Worm (Caenorhabditis elegans) whole organism, L3 larva: Measurements from ENCODE around the gene dpy-8.

Experiments used
- aly-2 ChIP-seq: fragments of 150-350 bp; optimal IDR thresholded peaks from 2 replicates; lab custom pipeline; 2014; ENCODE audit warnings: missing biosample characterization, missing genetic modification characterization
- ama-1 ChIP-seq: fragments of 150-350 bp; optimal IDR thresholded peaks from 2 replicates; lab custom pipeline; 2018
- ceh-16 ChIP-seq: sonication (generic microtip); optimal IDR thresholded peaks from 2 replicates; lab custom pipeline; 2017; ENCODE audit warnings: missing biosample characterization, missing genetic modification characterization
- ceh-28 ChIP-seq: fragments of 150-350 bp; optimal IDR thresholded peaks from 2 replicates; lab custom pipeline; 2014; ENCODE audit warnings: missing biosample characterization, missing genetic modification reagents, missing genetic modification characterization
- ceh-82 ChIP-seq: fragments of 150-350 bp; optimal IDR thresholded peaks from 2 replicates; lab custom pipeline; 2014; ENCODE audit warnings: missing biosample characterization, missing genetic modification characterization
- daf-12 ChIP-seq: fragments of 150-350 bp; optimal IDR thresholded peaks from 2 replicates; lab custom pipeline; 2014; ENCODE audit warnings: missing biosample characterization, missing genetic modification reagents, missing genetic modification characterization
- egl-27 ChIP-seq: sonication (generic microtip); optimal IDR thresholded peaks from 4 replicates; lab custom pipeline; 2017; ENCODE audit warnings: missing biosample characterization, missing genetic modification reagents, missing genetic modification characterization
- elt-1 ChIP-seq: fragments of 150-350 bp; optimal IDR thresholded peaks from 2 replicates; lab custom pipeline; 2014; ENCODE audit warnings: missing biosample characterization, missing genetic modification characterization
- elt-2 ChIP-seq: sonication (generic microtip); optimal IDR thresholded peaks from 2 replicates; lab custom pipeline; 2016; ENCODE audit warnings: missing genetic modification reagents, mild to moderate bottlenecking, missing genetic modification characterization, missing compliant biosample characterization
- eor-1 ChIP-seq, 2 experiments: fragments of 150-350 bp; optimal IDR thresholded peaks; 2 replicates each; lab custom pipeline; 2014 to 2018; ENCODE audit warnings: missing biosample characterization in 2 of 2, missing genetic modification characterization in 2 of 2
- fkh-10 ChIP-seq: sonication (generic microtip); optimal IDR thresholded peaks from 2 replicates; lab custom pipeline; 2017; ENCODE audit warnings: missing biosample characterization, missing genetic modification reagents, missing genetic modification characterization
- fkh-2 ChIP-seq: fragments of 150-350 bp; optimal IDR thresholded peaks from 2 replicates; lab custom pipeline; 2014; ENCODE audit warnings: missing biosample characterization, missing genetic modification reagents, missing genetic modification characterization
- fos-1 ChIP-seq: fragments of 150-350 bp; optimal IDR thresholded peaks from 2 replicates; lab custom pipeline; 2014; ENCODE audit warnings: missing biosample characterization, missing genetic modification characterization
- hmg-11 ChIP-seq: sonication (generic microtip); optimal IDR thresholded peaks from 2 replicates; lab custom pipeline; 2016; ENCODE audit warnings: missing genetic modification characterization, missing compliant biosample characterization
- jun-1 ChIP-seq: fragments of 150-350 bp; optimal IDR thresholded peaks from 2 replicates; lab custom pipeline; 2014; ENCODE audit warnings: missing biosample characterization, missing genetic modification reagents, missing genetic modification characterization
- lin-15B ChIP-seq: fragments of 150-350 bp; optimal IDR thresholded peaks from 2 replicates; lab custom pipeline; 2014; ENCODE audit warnings: missing biosample characterization, missing genetic modification characterization
- lin-39 ChIP-seq: fragments of 150-350 bp; optimal IDR thresholded peaks from 2 replicates; lab custom pipeline; 2018; ENCODE audit warnings: missing biosample characterization, missing genetic modification reagents, missing genetic modification characterization
- lsy-12 ChIP-seq: sonication (generic microtip); optimal IDR thresholded peaks from 2 replicates; lab custom pipeline; 2016; ENCODE audit warnings: mild to moderate bottlenecking, missing genetic modification characterization, missing compliant biosample characterization
- mdl-1 ChIP-seq: fragments of 150-350 bp; optimal IDR thresholded peaks from 2 replicates; lab custom pipeline; 2014; ENCODE audit warnings: missing biosample characterization, missing genetic modification characterization
- nfya-1 ChIP-seq: sonication (generic microtip); optimal IDR thresholded peaks from 2 replicates; lab custom pipeline; 2017; ENCODE audit warnings: missing genetic modification characterization, mild to moderate bottlenecking, missing compliant biosample characterization, antibody characterized with exemption, moderate library complexity; ENCODE audit not compliant: insufficient read depth
- nhr-11 ChIP-seq: fragments of 150-350 bp; optimal IDR thresholded peaks from 2 replicates; lab custom pipeline; 2014; ENCODE audit warnings: missing biosample characterization, missing genetic modification characterization
- nhr-23 ChIP-seq: fragments of 150-350 bp; optimal IDR thresholded peaks from 2 replicates; lab custom pipeline; 2014; ENCODE audit warnings: missing biosample characterization, missing genetic modification reagents, missing genetic modification characterization
- nhr-237 ChIP-seq: fragments of 150-350 bp; optimal IDR thresholded peaks from 2 replicates; lab custom pipeline; 2014; ENCODE audit warnings: missing biosample characterization, missing genetic modification characterization
- nhr-25 ChIP-seq: sonication (generic microtip); optimal IDR thresholded peaks from 2 replicates; lab custom pipeline; 2017; ENCODE audit warnings: missing biosample characterization, missing genetic modification characterization
- nhr-28 ChIP-seq: fragments of 150-350 bp; optimal IDR thresholded peaks from 2 replicates; lab custom pipeline; 2014; ENCODE audit warnings: missing biosample characterization, missing genetic modification characterization
- nhr-43 ChIP-seq: sonication (generic microtip); optimal IDR thresholded peaks from 2 replicates; lab custom pipeline; 2016; ENCODE audit warnings: mild to moderate bottlenecking, missing genetic modification characterization, missing compliant biosample characterization; ENCODE audit not compliant: poor library complexity, severe bottlenecking
- nhr-67 ChIP-seq: fragments of 150-350 bp; optimal IDR thresholded peaks from 2 replicates; lab custom pipeline; 2014; ENCODE audit warnings: missing biosample characterization, missing genetic modification characterization
- nhr-76 ChIP-seq: fragments of 150-350 bp; sonication (generic microtip); optimal IDR thresholded peaks from 5 replicates; lab custom pipeline; 2014; ENCODE audit warnings: missing biosample characterization, missing genetic modification characterization
- pha-4 ChIP-seq: fragments of 150-350 bp; optimal IDR thresholded peaks from 2 replicates; lab custom pipeline; 2014; ENCODE audit warnings: missing biosample characterization, missing genetic modification reagents, missing genetic modification characterization
- pqm-1 ChIP-seq: fragments of 150-350 bp; optimal IDR thresholded peaks from 2 replicates; lab custom pipeline; 2017; ENCODE audit warnings: missing biosample characterization, missing genetic modification characterization, inconsistent platforms
- sea-2 ChIP-seq: fragments of 150-350 bp; sonication (generic microtip); optimal IDR thresholded peaks from 4 replicates; lab custom pipeline; 2014; ENCODE audit warnings: missing biosample characterization, missing genetic modification reagents, missing genetic modification characterization
- skn-1 ChIP-seq: fragments of 150-350 bp; optimal IDR thresholded peaks from 2 replicates; lab custom pipeline; 2014; ENCODE audit warnings: missing biosample characterization, missing genetic modification characterization
- tbx-2 ChIP-seq: sonication (generic microtip); optimal IDR thresholded peaks from 2 replicates; lab custom pipeline; 2016; ENCODE audit warnings: mild to moderate bottlenecking, missing genetic modification characterization, missing compliant biosample characterization
- unc-39 ChIP-seq: sonication (generic microtip); optimal IDR thresholded peaks from 4 replicates; lab custom pipeline; 2017; ENCODE audit warnings: missing biosample characterization, missing genetic modification characterization
- unc-62 ChIP-seq: fragments of 150-350 bp; sonication (generic microtip); optimal IDR thresholded peaks from 4 replicates; lab custom pipeline; 2014; ENCODE audit warnings: missing biosample characterization, missing genetic modification reagents, missing genetic modification characterization
- ztf-11 ChIP-seq: fragments of 150-350 bp; optimal IDR thresholded peaks from 2 replicates; lab custom pipeline; 2014; ENCODE audit warnings: missing biosample characterization, missing genetic modification characterization

dpy-8 gene

DNA sequence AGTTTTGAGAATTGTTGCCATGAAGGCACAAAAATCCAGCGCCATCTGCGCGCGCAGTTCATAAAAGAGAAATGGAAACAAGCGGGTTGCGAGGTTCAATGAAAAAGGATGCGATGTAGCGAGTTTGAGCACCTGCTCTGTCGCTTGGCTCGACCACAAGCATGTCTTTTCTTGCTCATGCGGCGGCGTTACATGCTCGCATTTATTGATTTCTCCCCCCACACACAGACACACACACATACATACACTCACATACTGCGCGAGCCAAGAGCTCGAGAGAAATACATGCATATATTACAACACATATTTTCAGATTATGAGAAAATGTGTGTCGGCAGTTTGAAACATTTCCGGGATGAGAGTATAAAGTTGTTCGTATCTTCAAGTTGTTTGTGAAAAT, 28.5 kb downstream of the dpy-8 start:
- peak; percentile 61 for TF ChIP-seq hmg-11 (tag; lab: Kevin White, UChicago)
- no peak for TF ChIP-seq egl-27
- TF ChIP-seq nhr-67 (tag; lab: Kevin White, UChicago), result no peak
- no peak for TF ChIP-seq fkh-10 (GFP tag; lab: Kevin White, UChicago)
- no peak for TF ChIP-seq ceh-28 (tag; lab: Kevin White, UChicago)
- TF ChIP-seq nhr-11, result no peak
- peak; percentile 67 for TF ChIP-seq sea-2 (GFP tag; lab: Kevin White, UChicago)
- peak; percentile 52 for TF ChIP-seq nfya-1 (tag; lab: Kevin White, UChicago)
- no peak for TF ChIP-seq nhr-25 (tag; lab: Kevin White, UChicago)
- no peak for TF ChIP-seq tbx-2 (tag; lab: Kevin White, UChicago)
- TF ChIP-seq nhr-76 (tag; lab: Kevin White, UChicago), result no peak
- TF ChIP-seq lin-39 (tag; lab: Kevin White, UChicago), result peak; percentile 66
- no peak for TF ChIP-seq eor-1 (tag; optimal IDR thresholded peaks at IDR 0.05; lab: Kevin White, UChicago)
- TF ChIP-seq lin-15B (tag; lab: Kevin White, UChicago), result no peak
- TF ChIP-seq ama-1 (lab: Kevin White, UChicago), result peak; percentile 20
- no peak for TF ChIP-seq mdl-1 (tag; lab: Kevin White, UChicago)
- no peak for TF ChIP-seq nhr-237 (tag; lab: Kevin White, UChicago)
- no peak for TF ChIP-seq daf-12
- TF ChIP-seq jun-1 (tag; lab: Kevin White, UChicago), result no peak
- peak; percentile 5 for TF ChIP-seq pha-4 (tag; lab: Kevin White, UChicago)
- TF ChIP-seq elt-1 (tag; lab: Kevin White, UChicago), result no peak
- TF ChIP-seq unc-62 (GFP tag; lab: Kevin White, UChicago), result no peak
- no peak for TF ChIP-seq elt-2 (tag; lab: Kevin White, UChicago)
- no peak for TF ChIP-seq lsy-12

DNA sequence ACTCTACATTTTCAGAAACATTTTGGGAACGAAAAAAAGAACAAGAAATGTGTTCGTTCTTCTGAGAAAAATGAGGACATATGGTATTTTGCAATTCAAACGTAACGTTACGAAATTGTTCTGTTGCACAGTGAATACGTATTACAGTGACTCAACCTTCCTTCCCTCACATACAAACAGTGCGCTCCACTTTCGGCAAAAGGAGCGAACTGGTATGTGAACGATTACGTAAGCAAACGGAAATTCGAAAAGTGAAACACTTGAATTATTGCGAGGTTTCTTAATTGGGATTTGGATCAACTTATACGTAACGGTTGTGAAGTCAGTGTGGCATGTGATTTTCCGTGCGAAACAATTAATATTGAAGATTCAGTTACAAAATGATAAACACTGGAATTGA, 29.5 kb downstream of the dpy-8 start:
- TF ChIP-seq ama-1 (lab: Kevin White, UChicago) (peak; percentile 38), unc-62 (GFP tag; lab: Kevin White, UChicago) (no peak), mdl-1 (tag; lab: Kevin White, UChicago) (no peak)

DNA sequence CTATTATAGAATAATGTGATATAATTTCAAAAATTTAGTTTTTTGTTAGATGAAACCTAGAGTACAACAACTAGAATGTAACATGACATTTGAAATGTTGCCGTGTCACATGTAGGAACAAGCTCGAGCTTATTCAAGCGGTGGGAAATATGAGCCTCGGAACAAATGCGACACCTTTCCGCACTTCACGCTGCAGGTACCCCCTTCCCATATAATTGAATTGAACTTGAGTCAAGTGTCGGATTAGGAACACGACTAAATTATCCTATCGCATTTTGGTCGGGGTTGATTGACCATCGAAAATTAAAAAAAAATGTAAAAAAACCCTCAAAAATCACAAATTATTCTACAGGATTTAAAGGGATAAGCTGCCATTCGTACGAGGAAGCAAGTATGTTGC, 30.1 kb downstream of the dpy-8 start:
- TF ChIP-seq pha-4 (tag; lab: Kevin White, UChicago) (no peak), sea-2 (GFP tag; lab: Kevin White, UChicago) (no peak), hmg-11 (tag; lab: Kevin White, UChicago) (no peak), nhr-237 (tag; lab: Kevin White, UChicago) (no peak), nhr-28 (tag; lab: Kevin White, UChicago) (no peak), skn-1 (tag; lab: Kevin White, UChicago) (no peak), ceh-82 (tag; lab: Kevin White, UChicago) (no peak), nhr-67 (tag; lab: Kevin White, UChicago) (no peak), fos-1 (tag; lab: Kevin White, UChicago) (no peak), egl-27 (no peak), lsy-12 (no peak), pqm-1 (tag; lab: Kevin White, UChicago) (no peak), ceh-16 (tag; lab: Kevin White, UChicago) (no peak), fkh-2 (tag; lab: Kevin White, UChicago) (no peak), nhr-43 (tag; lab: Kevin White, UChicago) (no peak), daf-12 (no peak), nhr-23 (tag; lab: Kevin White, UChicago) (no peak), lin-15B (tag; lab: Kevin White, UChicago) (no peak), ztf-11 (tag; lab: Kevin White, UChicago) (no peak)

- TF ChIP-seq aly-2 (tag; lab: Kevin White, UChicago) (no peak), unc-39 (tag; lab: Kevin White, UChicago) (no peak), ztf-11 (tag; lab: Kevin White, UChicago) (no peak), elt-1 (tag; lab: Kevin White, UChicago) (no peak)
Measured at ce11 chrX:5119686-5120085, 30.6 kb downstream of the dpy-8 start.
